Worm (Caenorhabditis elegans): ENCODE measurements around the gene ppm-2.

- no peak for TF ChIP-seq unc-130 (GFP tag; optimal IDR thresholded peaks at IDR 0.05)
- no peak for TF ChIP-seq lag-1 (GFP tag; IDR thresholded peaks at IDR 0.05)
- TF ChIP-seq lin-40 (tag; optimal IDR thresholded peaks at IDR 0.05), result peak; percentile 6
- TF ChIP-seq sptf-2 (GFP tag; optimal IDR thresholded peaks at IDR 0.05), result no peak
- no peak for TF ChIP-seq nfya-1 (tag; optimal IDR thresholded peaks at IDR 0.05; ENCODE audit: borderline replicate concordance, insufficient read depth)
- TF ChIP-seq egl-18 (GFP tag; IDR thresholded peaks at IDR 0.05), result 0 out of 2 replicates have a peak, but pooled peaks have one; percentile 28
- no peak for TF ChIP-seq ZK185.1 (tag; optimal IDR thresholded peaks at IDR 0.05; ENCODE audit: poor library complexity, severe bottlenecking)
- TF ChIP-seq Y53F4B.3 (GFP tag; IDR thresholded peaks at IDR 0.05), result no peak
- TF ChIP-seq akir-1 (GFP tag; optimal IDR thresholded peaks at IDR 0.05), result no peak
- TF ChIP-seq aptf-3 (GFP tag; IDR thresholded peaks at IDR 0.05), result 0 out of 2 replicates have a peak, but pooled peaks have one; percentile 50
- no peak for TF ChIP-seq tbp1 (GFP tag; optimal IDR thresholded peaks at IDR 0.05)
- TF ChIP-seq sea-2 (GFP tag; IDR thresholded peaks at IDR 0.05), result no peak
- 0 out of 2 replicates have a peak, but pooled peaks have one; percentile 61 for TF ChIP-seq Y53G8AR.9 (GFP tag; conservative IDR thresholded peaks at IDR 0.05)
Measured at ce11 chrIII:4653912-4654311, 3.6 kb downstream of the ppm-2 start.
